Worm (Caenorhabditis elegans): ENCODE data around the gene ZK856.6.

ce11 chrV:10149728-10150127, 48.8 kb upstream of the ZK856.6 start, which contains the start of gene srsx-27:
- TF ChIP-seq nhr-237 (tag; optimal IDR thresholded peaks at IDR 0.05) (no peak), nhr-12 (tag; optimal IDR thresholded peaks at IDR 0.05) (no peak), nhr-2 (tag; optimal IDR thresholded peaks at IDR 0.05) (no peak), ces-1 (GFP tag; optimal IDR thresholded peaks at IDR 0.05) (no peak), nhr-76 (tag; optimal IDR thresholded peaks at IDR 0.05) (no peak), unc-62 (GFP tag; optimal IDR thresholded peaks at IDR 0.05) (no peak), zip-8 (tag; optimal IDR thresholded peaks at IDR 0.05) (no peak), cnd-1 (tag; optimal IDR thresholded peaks at IDR 0.05) (no peak), lin-13 (tag; optimal IDR thresholded peaks at IDR 0.05) (no peak), snpc-4 (tag; optimal IDR thresholded peaks at IDR 0.05) (no peak)

Data from whole organism, mixed stage, embryonic.